Worm (Caenorhabditis elegans) whole organism, young adult: Measurements from ENCODE around the gene lgc-44.

Source experiments
- ceh-79 ChIP-seq: sonication (generic microtip); optimal IDR thresholded peaks from 2 replicates; lab custom pipeline; 2017; ENCODE audit warnings: mild to moderate bottlenecking, missing genetic modification characterization, missing compliant biosample characterization
- fkh-3 ChIP-seq: sonication (generic microtip); optimal IDR thresholded peaks from 2 replicates; lab custom pipeline; 2016; ENCODE audit warnings: mild to moderate bottlenecking, missing genetic modification characterization, missing compliant biosample characterization
- lin-35 ChIP-seq, 3 experiments: fragments of 150-350 bp in 2 of 3; sonication (generic microtip) in 1 of 3; optimal IDR thresholded peaks; 2 replicates each; lab custom pipeline; 2014 to 2018; ENCODE audit warnings: missing biosample characterization in 3 of 3, missing genetic modification characterization in 3 of 3, missing genetic modification reagents in 3 of 3
- lin-54 ChIP-seq: fragments of 200-800 bp; sonication (Bioruptor generic); optimal IDR thresholded peaks from 2 replicates; lab custom pipeline; 2018; ENCODE audit warnings: mild to moderate bottlenecking, missing genetic modification characterization, missing compliant biosample characterization
- nfya-2 ChIP-seq: fragments of 200-800 bp; sonication (Bioruptor generic); IDR thresholded peaks from 2 replicates; pipeline ENCODE4 v1.3.6; 2022; ENCODE audit warnings: missing genetic modification reagents, missing genetic modification characterization, missing compliant biosample characterization
- rec-8 ChIP-seq, 2 experiments: sonication (generic microtip); optimal IDR thresholded peaks; 2 replicates each; lab custom pipeline; 2016; ENCODE audit warnings: mild to moderate bottlenecking in 2 of 2, missing genetic modification characterization in 2 of 2, missing genetic modification reagents in 2 of 2, missing genotype in 2 of 2, missing biosample characterization in 1 of 2, missing compliant biosample characterization in 1 of 2, moderate library complexity in 1 of 2
- somi-1 ChIP-seq: fragments of 200-800 bp; sonication (Bioruptor generic); optimal IDR thresholded peaks from 2 replicates; lab custom pipeline; 2018; ENCODE audit warnings: mild to moderate bottlenecking, missing genetic modification characterization, missing compliant biosample characterization

- TF ChIP-seq lin-35 (GFP tag; optimal IDR thresholded peaks at IDR 0.05; lab: Kevin White, UChicago) = no peak
- TF ChIP-seq nfya-2 = no peak
- no peak for TF ChIP-seq ceh-79 (tag; lab: Kevin White, UChicago)
- no peak for TF ChIP-seq fkh-3 (tag; lab: Kevin White, UChicago)
- TF ChIP-seq lin-54 (GFP tag; lab: Kevin White, UChicago) = no peak
- no peak for TF ChIP-seq rec-8 (tag; optimal IDR thresholded peaks at IDR 0.05; lab: Kevin White, UChicago)
- TF ChIP-seq somi-1 (GFP tag; lab: Kevin White, UChicago) = no peak
Observed at ce11 chrV:11647821-11648220, 24.6 kb downstream of the lgc-44 start.
